Worm (Caenorhabditis elegans): ENCODE measurements around the gene rml-1.

Gene rml-1

ce11 chrIII:13722387-13723122 lies 45.3 kb downstream of the rml-1 start (continued):
- no peak for TF ChIP-seq Y105C5A.15 (GFP tag; IDR thresholded peaks at IDR 0.05)
- no peak for TF ChIP-seq lim-7 (GFP tag; IDR thresholded peaks at IDR 0.05)
- TF ChIP-seq unc-39 (tag; optimal IDR thresholded peaks at IDR 0.05): no peak
- TF ChIP-seq dve-1 (tag; optimal IDR thresholded peaks at IDR 0.05; ENCODE audit: insufficient read depth): no peak
- no peak for TF ChIP-seq nhr-76 (tag; optimal IDR thresholded peaks at IDR 0.05)
- no peak for TF ChIP-seq T20F7.1 (GFP tag; optimal IDR thresholded peaks at IDR 0.05)

ce11 chrIII:13721944-13722343 lies 45.9 kb downstream of the rml-1 start:
- TF ChIP-seq php-3 (GFP tag; IDR thresholded peaks at IDR 0.05) (0 out of 2 replicates have a peak, but pooled peaks have one; percentile 7), dmd-8 (GFP tag; IDR thresholded peaks at IDR 0.05) (no peak), T20F7.1 (GFP tag; optimal IDR thresholded peaks at IDR 0.05) (peak; percentile 5), aha-1 (tag) (peak; percentile 91)

ce11 chrIII:13721066-13721465 lies 46.8 kb downstream of the rml-1 start:
- 0 out of 2 replicates have a peak, but pooled peaks have one; percentile 14 for TF ChIP-seq ceh-44 (GFP tag; IDR thresholded peaks at IDR 0.05)
- no peak for TF ChIP-seq daf-8 (GFP tag; IDR thresholded peaks at IDR 0.05)
- TF ChIP-seq rbr-2 (tag; optimal IDR thresholded peaks at IDR 0.05): peak; percentile 9
- TF ChIP-seq nhr-10 (tag; optimal IDR thresholded peaks at IDR 0.05): no peak
- TF ChIP-seq ceh-82 (tag; optimal IDR thresholded peaks at IDR 0.05): no peak
- TF ChIP-seq ztf-11 (tag; optimal IDR thresholded peaks at IDR 0.05): no peak
- TF ChIP-seq duxl-1 (tag; optimal IDR thresholded peaks at IDR 0.05; ENCODE audit: poor library complexity): no peak
- no peak for TF ChIP-seq ceh-62 (tag; optimal IDR thresholded peaks at IDR 0.05)
- peak; percentile 74 for TF ChIP-seq T26A8.4 (GFP tag; IDR thresholded peaks at IDR 0.05)
- peak; percentile 56 for TF ChIP-seq pha-4 (GFP tag; IDR thresholded peaks at IDR 0.05)
- no peak for TF ChIP-seq pha-4 (tag; optimal IDR thresholded peaks at IDR 0.05)
- 0 out of 2 replicates have a peak, but pooled peaks have one; percentile 39 for TF ChIP-seq snpc-1.2 (GFP tag; IDR thresholded peaks at IDR 0.05)
- peak; percentile 17 for TF ChIP-seq sdz-12 (GFP tag; optimal IDR thresholded peaks at IDR 0.05)
- TF ChIP-seq unc-130 (GFP tag; optimal IDR thresholded peaks at IDR 0.05): no peak
- peak; percentile 42 for TF ChIP-seq hlh-30 (tag; optimal IDR thresholded peaks at IDR 0.05; ENCODE audit: insufficient read depth)
- no peak for TF ChIP-seq unc-39 (tag; optimal IDR thresholded peaks at IDR 0.05)
- TF ChIP-seq egl-43 (GFP tag; IDR thresholded peaks at IDR 0.05): peak; percentile 83
- peak; percentile 10 for TF ChIP-seq nhr-6 (tag; optimal IDR thresholded peaks at IDR 0.05)
- TF ChIP-seq dmd-9 (GFP tag; IDR thresholded peaks at IDR 0.05): no peak
- TF ChIP-seq Y5F2A.4 (GFP tag; optimal IDR thresholded peaks at IDR 0.05): no peak
- TF ChIP-seq ceh-20 (GFP tag; IDR thresholded peaks at IDR 0.05): peak; percentile 30; the same call in 1 of the 2 replicates
- no peak for TF ChIP-seq pqm-1 (tag; optimal IDR thresholded peaks at IDR 0.05)
- TF ChIP-seq set-16 (GFP tag; IDR thresholded peaks at IDR 0.05): peak; percentile 98
- TF ChIP-seq vab-7 (GFP tag; IDR thresholded peaks at IDR 0.05): no peak
- TF ChIP-seq spr-1 (tag; optimal IDR thresholded peaks at IDR 0.05): peak; percentile 25
- TF ChIP-seq aly-2 (tag; optimal IDR thresholded peaks at IDR 0.05): no peak
- 0 out of 2 replicates have a peak, but pooled peaks have one; percentile 12 for TF ChIP-seq mdt-29 (GFP tag; IDR thresholded peaks at IDR 0.05)
- no peak for TF ChIP-seq daf-16 (GFP tag; optimal IDR thresholded peaks at IDR 0.05)
- no peak for TF ChIP-seq daf-16 (tag; optimal IDR thresholded peaks at IDR 0.05)
- peak; percentile 11 for TF ChIP-seq mxl-3 (GFP tag; optimal IDR thresholded peaks at IDR 0.05)
- peak; percentile 51; the same call in 1 of the 2 replicates for TF ChIP-seq lin-29 (GFP tag; IDR thresholded peaks at IDR 0.05)
- TF ChIP-seq hlh-11 (tag; optimal IDR thresholded peaks at IDR 0.05): peak; percentile 70
- no peak for TF ChIP-seq ZK337.2 (GFP tag; IDR thresholded peaks at IDR 0.05)
- no peak for TF ChIP-seq lin-13 (GFP tag; optimal IDR thresholded peaks at IDR 0.05)
- no peak for TF ChIP-seq ZK546.5 (tag; optimal IDR thresholded peaks at IDR 0.05)
- TF ChIP-seq lin-39 (tag; optimal IDR thresholded peaks at IDR 0.05): no peak
- TF ChIP-seq zip-2 (tag; optimal IDR thresholded peaks at IDR 0.05): no peak
- TF ChIP-seq lin-1 (GFP tag; IDR thresholded peaks at IDR 0.05): 0 out of 2 replicates have a peak, but pooled peaks have one; percentile 19
- TF ChIP-seq nhr-41 (GFP tag; IDR thresholded peaks at IDR 0.05): no peak
- no peak for TF ChIP-seq mxl-2 (GFP tag; conservative IDR thresholded peaks at IDR 0.05)
